Fruit fly (Drosophila melanogaster): ENCODE data around the gene mRpL1.

- TF ChIP-seq kay (GFP tag; optimal IDR thresholded peaks at IDR 0.05), result no peak
- no peak for TF ChIP-seq CG8359 (GFP tag; optimal IDR thresholded peaks at IDR 0.05; ENCODE audit: borderline replicate concordance)
- TF ChIP-seq CG8388 (GFP tag; optimal IDR thresholded peaks at IDR 0.05), result no peak
- no peak for TF ChIP-seq CG9437 (GFP tag; optimal IDR thresholded peaks at IDR 0.05)
- TF ChIP-seq Blimp-1 (GFP tag; optimal IDR thresholded peaks at IDR 0.05), result no peak
- TF ChIP-seq CG32772 (GFP tag; IDR thresholded peaks at IDR 0.05), result no peak
- TF ChIP-seq CG7271 (tag; optimal IDR thresholded peaks at IDR 0.05), result no peak
- TF ChIP-seq danr (GFP tag; IDR thresholded peaks at IDR 0.05), result no peak
These were observed 26.2 kb upstream of the mRpL1 start for dm6 chr3R:8275031-8275430.
